Worm (Caenorhabditis elegans): ENCODE measurements around the gene glb-27.
A peak's percentile ranks its signal among the peaks of the same experiment; 100 is the strongest.

Gene glb-27

ce11 chrII:8569038-8569977 lies 13.2 kb upstream of the glb-27 start, which contains the start of the genes col-38 and rpl-5 (continued):
- no peak for TF ChIP-seq ztf-11 (tag; optimal IDR thresholded peaks at IDR 0.05)
- no peak for TF ChIP-seq ztf-1 (GFP tag; conservative IDR thresholded peaks at IDR 0.05)
- peak; percentile 33 for TF ChIP-seq blmp-1 (tag; optimal IDR thresholded peaks at IDR 0.05; ENCODE audit: insufficient read depth)
- TF ChIP-seq C34F6.9 (tag; optimal IDR thresholded peaks at IDR 0.05): peak; percentile 98
- peak; percentile 93 to 99 for TF ChIP-seq lsy-2 (tag; optimal IDR thresholded peaks at IDR 0.05)
- TF ChIP-seq nhr-10 (tag; optimal IDR thresholded peaks at IDR 0.05): no peak
- TF ChIP-seq unc-55 (GFP tag; optimal IDR thresholded peaks at IDR 0.05): peak; percentile 97
- TF ChIP-seq R02D3.7 (tag; optimal IDR thresholded peaks at IDR 0.05): peak; percentile 5

- TF ChIP-seq unc-39 (tag; optimal IDR thresholded peaks at IDR 0.05) (no peak), ztf-11 (tag; optimal IDR thresholded peaks at IDR 0.05) (no peak), ztf-4 (tag; optimal IDR thresholded peaks at IDR 0.05) (no peak)
Measured at ce11 chrII:8568234-8568969, 12.3 kb upstream of the glb-27 start.

DNA sequence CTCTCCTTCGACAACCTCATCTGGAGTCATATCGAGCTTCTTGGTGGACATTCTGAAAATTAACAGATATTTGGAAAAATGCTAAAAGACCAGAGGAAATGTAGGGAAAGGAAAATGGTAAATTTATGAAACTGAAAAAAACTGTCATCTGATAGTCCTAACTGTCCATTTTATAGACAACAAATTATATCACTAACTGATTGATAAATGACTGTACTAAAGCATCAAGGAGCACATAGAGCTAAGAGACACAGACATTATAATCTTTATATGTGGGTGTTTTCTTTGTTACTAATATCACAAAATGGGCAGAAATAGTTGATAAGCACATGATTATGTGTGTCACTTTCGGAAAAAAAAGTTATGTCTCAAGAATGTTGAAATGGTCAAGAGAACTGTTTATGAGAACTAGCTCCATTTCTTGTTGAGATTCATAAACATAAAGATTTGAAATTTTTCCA lies 10.8 kb upstream of the glb-27 start, which contains the start of gene F54C9.3:
Gene F54C9.3, minus strand, starts transcription at position 51 of the 461 bp plus-strand sequence.
- TF ChIP-seq lin-11 (tag; optimal IDR thresholded peaks at IDR 0.05): no peak
- TF ChIP-seq nhr-237 (tag; optimal IDR thresholded peaks at IDR 0.05): no peak
- TF ChIP-seq ztf-4 (tag; optimal IDR thresholded peaks at IDR 0.05): no peak
- no peak for TF ChIP-seq ztf-11 (tag; optimal IDR thresholded peaks at IDR 0.05)
- no peak for TF ChIP-seq skn-1 (tag; optimal IDR thresholded peaks at IDR 0.05)
- no peak for TF ChIP-seq ceh-16 (tag; optimal IDR thresholded peaks at IDR 0.05)
- no peak for TF ChIP-seq dmd-4 (tag; optimal IDR thresholded peaks at IDR 0.05)
- TF ChIP-seq nhr-21 (tag; optimal IDR thresholded peaks at IDR 0.05): no peak
- TF ChIP-seq lin-39 (tag; optimal IDR thresholded peaks at IDR 0.05): no peak
- no peak for TF ChIP-seq aly-2 (tag; optimal IDR thresholded peaks at IDR 0.05)
- TF ChIP-seq lsy-2 (tag; optimal IDR thresholded peaks at IDR 0.05): peak in 1 of 2 experiments; percentile 11
- TF ChIP-seq nhr-10 (tag; optimal IDR thresholded peaks at IDR 0.05): no peak
- TF ChIP-seq fos-1 (tag; optimal IDR thresholded peaks at IDR 0.05): peak; percentile 98
- TF ChIP-seq snpc-4 (tag; optimal IDR thresholded peaks at IDR 0.05): no peak
- TF ChIP-seq F13H6.1 (tag; optimal IDR thresholded peaks at IDR 0.05): peak; percentile 46
- TF ChIP-seq unc-62 (GFP tag; optimal IDR thresholded peaks at IDR 0.05): no peak
- TF ChIP-seq unc-55 (GFP tag; optimal IDR thresholded peaks at IDR 0.05): no peak
- no peak for TF ChIP-seq elt-3 (tag; optimal IDR thresholded peaks at IDR 0.05)
- no peak for TF ChIP-seq nhr-129 (tag; optimal IDR thresholded peaks at IDR 0.05)
- no peak for TF ChIP-seq ztf-1 (GFP tag; conservative IDR thresholded peaks at IDR 0.05)
- no peak for TF ChIP-seq sem-4 (tag; optimal IDR thresholded peaks at IDR 0.05)
- no peak for TF ChIP-seq ama-1 (optimal IDR thresholded peaks at IDR 0.05)
- TF ChIP-seq nhr-6 (tag; optimal IDR thresholded peaks at IDR 0.05): no peak
- TF ChIP-seq gmeb-1 (tag; optimal IDR thresholded peaks at IDR 0.05): peak; percentile 41
- no peak for TF ChIP-seq ZK546.5 (tag; optimal IDR thresholded peaks at IDR 0.05)
- no peak for TF ChIP-seq ceh-82 (tag; optimal IDR thresholded peaks at IDR 0.05)
- TF ChIP-seq peb-1 (tag; optimal IDR thresholded peaks at IDR 0.05): no peak
- no peak for TF ChIP-seq lin-13 (GFP tag; optimal IDR thresholded peaks at IDR 0.05)
- no peak for TF ChIP-seq C34F6.9 (tag; optimal IDR thresholded peaks at IDR 0.05)
- no peak for TF ChIP-seq nhr-25 (tag; optimal IDR thresholded peaks at IDR 0.05)
- TF ChIP-seq elt-1 (tag; optimal IDR thresholded peaks at IDR 0.05): no peak
- TF ChIP-seq alr-1 (tag; optimal IDR thresholded peaks at IDR 0.05): no peak
- peak; percentile 13 for TF ChIP-seq sma-9 (GFP tag; optimal IDR thresholded peaks at IDR 0.05)
- no peak for TF ChIP-seq sma-9 (tag; optimal IDR thresholded peaks at IDR 0.05)
- no peak for TF ChIP-seq unc-39 (tag; optimal IDR thresholded peaks at IDR 0.05)
- no peak for TF ChIP-seq nhr-12 (tag; optimal IDR thresholded peaks at IDR 0.05)
- TF ChIP-seq mab-5 (tag; optimal IDR thresholded peaks at IDR 0.05): no peak
- TF ChIP-seq crh-2 (tag; optimal IDR thresholded peaks at IDR 0.05): peak; percentile 54

Measured in whole organism, L2 larva.